Worm (Caenorhabditis elegans) whole organism, L4 larva: ENCODE measurements around the gene B0361.9.

ENCODE experiments used
- D1046.2 ChIP-seq: fragments of 200-800 bp; sonication (Bioruptor generic); IDR thresholded peaks from 2 replicates; pipeline ENCODE4 v1.3.6; 2022; ENCODE audit warnings: missing genetic modification characterization, missing compliant biosample characterization
- F10B5.3 ChIP-seq: sonication (generic microtip); optimal IDR thresholded peaks from 2 replicates; lab custom pipeline; 2016; ENCODE audit warnings: mild to moderate bottlenecking, missing genetic modification characterization, missing compliant biosample characterization
- T20F7.1 ChIP-seq: fragments of 200-800 bp; sonication (Bioruptor generic); optimal IDR thresholded peaks from 2 replicates; lab custom pipeline; 2018; ENCODE audit warnings: mild to moderate bottlenecking, missing genetic modification characterization, missing compliant biosample characterization
- T26A8.4 ChIP-seq: fragments of 200-800 bp; sonication (Bioruptor generic); IDR thresholded peaks from 2 replicates; pipeline ENCODE4 v1.3.6; 2022; ENCODE audit warnings: missing genetic modification characterization, missing compliant biosample characterization
- Y105C5A.15 ChIP-seq: fragments of 200-800 bp; sonication (Bioruptor generic); IDR thresholded peaks from 2 replicates; pipeline ENCODE4 v1.3.6; 2022; ENCODE audit warnings: missing genetic modification characterization, missing compliant biosample characterization
- Y75B8A.6 ChIP-seq: fragments of 200-800 bp; sonication (Bioruptor generic); IDR thresholded peaks from 2 replicates; pipeline ENCODE4 v1.3.6; 2022; ENCODE audit warnings: missing genetic modification reagents, missing genetic modification characterization, missing compliant biosample characterization
- arid-1 ChIP-seq: fragments of 200-800 bp; sonication (Bioruptor generic); conservative IDR thresholded peaks from 2 replicates; pipeline ENCODE4 v1.3.6; 2022; ENCODE audit warnings: missing genetic modification reagents, missing genetic modification characterization, missing compliant biosample characterization
- attf-4 ChIP-seq: sonication (generic microtip); optimal IDR thresholded peaks from 3 replicates; lab custom pipeline; 2017; ENCODE audit warnings: missing biosample characterization, missing genetic modification characterization
- ceh-20 ChIP-seq: fragments of 200-800 bp; sonication (Bioruptor generic); IDR thresholded peaks from 2 replicates; pipeline ENCODE4 v1.3.6; 2022; ENCODE audit warnings: missing genetic modification reagents, missing genetic modification characterization, missing compliant biosample characterization
- ceh-44 ChIP-seq: fragments of 200-800 bp; sonication (Bioruptor generic); IDR thresholded peaks from 2 replicates; pipeline ENCODE4 v1.3.6; 2022; ENCODE audit warnings: missing genetic modification reagents, missing genetic modification characterization, missing compliant biosample characterization
- cey-2 ChIP-seq: sonication (generic microtip); optimal IDR thresholded peaks from 3 replicates; lab custom pipeline; 2017; ENCODE audit warnings: missing genetic modification characterization, mild to moderate bottlenecking, missing compliant biosample characterization, antibody characterized with exemption, borderline replicate concordance; ENCODE audit not compliant: insufficient read depth
- daf-8 ChIP-seq: fragments of 200-800 bp; sonication (Bioruptor generic); IDR thresholded peaks from 2 replicates; pipeline ENCODE4 v1.3.6; 2022; ENCODE audit warnings: missing genetic modification characterization, missing compliant biosample characterization
- dpl-1 ChIP-seq: fragments of 150-350 bp; optimal IDR thresholded peaks from 2 replicates; lab custom pipeline; 2014; ENCODE audit warnings: missing biosample characterization, missing genetic modification reagents, missing genetic modification characterization
- duxl-1 ChIP-seq: sonication (generic microtip); optimal IDR thresholded peaks from 2 replicates; lab custom pipeline; 2016; ENCODE audit warnings: mild to moderate bottlenecking, missing genetic modification characterization, moderate library complexity, missing compliant biosample characterization; ENCODE audit not compliant: poor library complexity
- dve-1 ChIP-seq: sonication (generic microtip); optimal IDR thresholded peaks from 2 replicates; lab custom pipeline; 2017; ENCODE audit warnings: antibody characterized with exemption, mild to moderate bottlenecking, missing genetic modification characterization, missing compliant biosample characterization; ENCODE audit not compliant: insufficient read depth
- fkh-10 ChIP-seq: fragments of 150-350 bp; optimal IDR thresholded peaks from 2 replicates; lab custom pipeline; 2014; ENCODE audit warnings: missing biosample characterization, missing genetic modification reagents, missing genetic modification characterization
- hif-1 ChIP-seq, 2 experiments: sonication (generic microtip); optimal IDR thresholded peaks; 2 replicates each; lab custom pipeline; 2016 to 2017; ENCODE audit warnings: missing compliant biosample characterization in 2 of 2, missing genetic modification characterization in 2 of 2, missing genetic modification reagents in 2 of 2, missing genotype in 2 of 2, mild to moderate bottlenecking in 1 of 2
- hmg-1.1 ChIP-seq: fragments of 200-800 bp; sonication (Bioruptor generic); IDR thresholded peaks from 2 replicates; pipeline ENCODE4 v1.3.6; 2022; ENCODE audit warnings: missing genetic modification reagents, missing genetic modification characterization, missing compliant biosample characterization
- lin-1 ChIP-seq: fragments of 200-800 bp; sonication (Bioruptor generic); IDR thresholded peaks from 2 replicates; pipeline ENCODE4 v1.3.6; 2022; ENCODE audit warnings: missing genetic modification reagents, missing genetic modification characterization, missing compliant biosample characterization
- lin-29 ChIP-seq: fragments of 200-800 bp; sonication (Bioruptor generic); IDR thresholded peaks from 2 replicates; pipeline ENCODE4 v1.3.6; 2022; ENCODE audit warnings: missing genetic modification reagents, missing genetic modification characterization, missing compliant biosample characterization
- lin-39 ChIP-seq: fragments of 150-350 bp; optimal IDR thresholded peaks from 2 replicates; lab custom pipeline; 2014; ENCODE audit warnings: missing biosample characterization, missing genetic modification reagents, missing genetic modification characterization
- lsy-2 ChIP-seq, 2 experiments: fragments of 150-350 bp in 1 of 2; sonication (generic microtip) in 1 of 2; optimal IDR thresholded peaks; 2 replicates each; lab custom pipeline; 2014 to 2017; ENCODE audit warnings: missing biosample characterization in 2 of 2, missing genetic modification characterization in 2 of 2
- madf-9 ChIP-seq: fragments of 200-800 bp; sonication (Bioruptor generic); conservative IDR thresholded peaks from 2 replicates; pipeline ENCODE4 v1.3.6; 2022; ENCODE audit warnings: missing genetic modification reagents, missing genetic modification characterization, missing compliant biosample characterization
- mdl-1 ChIP-seq, 2 experiments: fragments of 150-350 bp in 1 of 2; sonication (generic microtip) in 1 of 2; optimal IDR thresholded peaks; 2 replicates each; lab custom pipeline; 2014 to 2017; ENCODE audit warnings: missing biosample characterization in 2 of 2, missing genetic modification characterization in 2 of 2
- mdt-29 ChIP-seq: fragments of 200-800 bp; sonication (Bioruptor generic); IDR thresholded peaks from 2 replicates; pipeline ENCODE4 v1.3.6; 2022; ENCODE audit warnings: missing genetic modification reagents, missing genetic modification characterization, missing compliant biosample characterization
- mep-1 ChIP-seq: fragments of 150-350 bp; sonication (generic microtip); optimal IDR thresholded peaks from 3 replicates; lab custom pipeline; 2014; ENCODE audit warnings: missing biosample characterization, missing genetic modification characterization
- mes-2 ChIP-seq: sonication (generic microtip); optimal IDR thresholded peaks from 2 replicates; lab custom pipeline; 2016; ENCODE audit warnings: missing genotype, mild to moderate bottlenecking, missing genetic modification characterization, missing compliant biosample characterization; ENCODE audit not compliant: poor library complexity, severe bottlenecking
- mxl-3 ChIP-seq: fragments of 200-800 bp; sonication (Bioruptor generic); optimal IDR thresholded peaks from 2 replicates; lab custom pipeline; 2018; ENCODE audit warnings: mild to moderate bottlenecking, missing genetic modification characterization, missing compliant biosample characterization
- nhr-111 ChIP-seq: fragments of 200-800 bp; sonication (Bioruptor generic); optimal IDR thresholded peaks from 2 replicates; lab custom pipeline; 2018; ENCODE audit warnings: mild to moderate bottlenecking, missing genetic modification characterization, missing compliant biosample characterization
- nhr-237 ChIP-seq: sonication (generic microtip); optimal IDR thresholded peaks from 2 replicates; lab custom pipeline; 2017; ENCODE audit warnings: missing biosample characterization, missing genetic modification characterization
- nhr-28 ChIP-seq: fragments of 150-350 bp; optimal IDR thresholded peaks from 2 replicates; lab custom pipeline; 2014; ENCODE audit warnings: missing biosample characterization, missing genetic modification characterization
- nhr-41 ChIP-seq: fragments of 200-800 bp; sonication (Bioruptor generic); IDR thresholded peaks from 2 replicates; pipeline ENCODE4 v1.3.6; 2022; ENCODE audit warnings: missing genetic modification reagents, missing genetic modification characterization, missing compliant biosample characterization
- nhr-42 ChIP-seq: fragments of 200-800 bp; sonication (Bioruptor generic); IDR thresholded peaks from 2 replicates; pipeline ENCODE4 v1.3.6; 2022; ENCODE audit warnings: missing genetic modification characterization, missing compliant biosample characterization
- nhr-76 ChIP-seq: fragments of 150-350 bp; optimal IDR thresholded peaks from 2 replicates; lab custom pipeline; 2014; ENCODE audit warnings: missing biosample characterization, missing genetic modification characterization
- pha-4 ChIP-seq, 2 experiments: fragments of 150-350 bp in 1 of 2; fragments of 200-800 bp in 1 of 2; sonication (Bioruptor generic) in 1 of 2; IDR thresholded peaks in 1 of 2; optimal IDR thresholded peaks in 1 of 2; 2 replicates each; pipeline versions ENCODE4 v1.3.6 to Lab custom; 2014 to 2022; ENCODE audit warnings: missing genetic modification characterization in 2 of 2, missing genetic modification reagents in 2 of 2, missing biosample characterization in 1 of 2, missing compliant biosample characterization in 1 of 2
- rbr-2 ChIP-seq: sonication (generic microtip); optimal IDR thresholded peaks from 2 replicates; lab custom pipeline; 2016; ENCODE audit warnings: missing genotype, missing genetic modification characterization, missing compliant biosample characterization
- sdz-12 ChIP-seq: fragments of 200-800 bp; sonication (Bioruptor generic); optimal IDR thresholded peaks from 2 replicates; lab custom pipeline; 2018; ENCODE audit warnings: mild to moderate bottlenecking, missing genetic modification characterization, missing compliant biosample characterization
- set-16 ChIP-seq: fragments of 200-800 bp; sonication (Bioruptor generic); IDR thresholded peaks from 2 replicates; pipeline ENCODE4 v1.3.6; 2022; ENCODE audit warnings: missing genetic modification reagents, missing genetic modification characterization, missing compliant biosample characterization
- snpc-1.2 ChIP-seq: fragments of 200-800 bp; sonication (Bioruptor generic); IDR thresholded peaks from 2 replicates; pipeline ENCODE4 v1.3.6; 2022; ENCODE audit warnings: missing genetic modification reagents, missing genetic modification characterization, missing compliant biosample characterization
- snpc-4 ChIP-seq: fragments of 150-350 bp; optimal IDR thresholded peaks from 2 replicates; lab custom pipeline; 2014; ENCODE audit warnings: missing biosample characterization, missing genetic modification characterization
- spr-1 ChIP-seq: sonication (generic microtip); optimal IDR thresholded peaks from 2 replicates; lab custom pipeline; 2016; ENCODE audit warnings: mild to moderate bottlenecking, missing genetic modification characterization, missing compliant biosample characterization
- tra-1 ChIP-seq: fragments of 200-800 bp; sonication (Bioruptor generic); IDR thresholded peaks from 2 replicates; pipeline ENCODE4 v1.3.6; 2022; ENCODE audit warnings: missing genetic modification reagents, missing genetic modification characterization, missing compliant biosample characterization
- unc-39 ChIP-seq: sonication (generic microtip); optimal IDR thresholded peaks from 2 replicates; lab custom pipeline; 2017; ENCODE audit warnings: missing biosample characterization, missing genetic modification characterization
- vab-7 ChIP-seq: fragments of 200-800 bp; sonication (Bioruptor generic); IDR thresholded peaks from 2 replicates; pipeline ENCODE4 v1.3.6; 2022; ENCODE audit warnings: missing genetic modification reagents, missing genetic modification characterization, missing compliant biosample characterization
- zag-1 ChIP-seq: fragments of 150-350 bp; optimal IDR thresholded peaks from 2 replicates; lab custom pipeline; 2014; ENCODE audit warnings: missing biosample characterization, missing genetic modification characterization
- zip-11 ChIP-seq: fragments of 200-800 bp; sonication (Bioruptor generic); IDR thresholded peaks from 2 replicates; pipeline ENCODE4 v1.3.6; 2022; ENCODE audit warnings: missing genetic modification characterization, missing compliant biosample characterization
- zip-2 ChIP-seq: fragments of 150-350 bp; optimal IDR thresholded peaks from 2 replicates; lab custom pipeline; 2014; ENCODE audit warnings: missing biosample characterization, missing genetic modification characterization
- ztf-11 ChIP-seq: fragments of 150-350 bp; optimal IDR thresholded peaks from 2 replicates; lab custom pipeline; 2014; ENCODE audit warnings: missing biosample characterization, missing genetic modification characterization

The B0361.9 gene

ce11 chrIII:7336214-7336613 lies 36.8 kb upstream of the B0361.9 start, which contains the start of gene gsp-2 (continued):
- peak; percentile 43 for TF ChIP-seq T20F7.1 (GFP tag; lab: Kevin White, UChicago)
- peak; percentile 40; the same call in 1 of the 2 replicates for TF ChIP-seq set-16 (GFP tag; lab: Robert Waterston, UW)
- peak; percentile 68 for TF ChIP-seq mdt-29
- no peak for TF ChIP-seq sdz-12 (GFP tag; lab: Kevin White, UChicago)

- TF ChIP-seq T26A8.4 (GFP tag; lab: Robert Waterston, UW): peak; percentile 73
- no peak for TF ChIP-seq fkh-10 (GFP tag; lab: Kevin White, UChicago)
- TF ChIP-seq lin-1 (GFP tag; lab: Robert Waterston, UW): 0 out of 2 replicates have a peak, but pooled peaks have one; percentile 36
- no peak for TF ChIP-seq snpc-1.2 (GFP tag; lab: Robert Waterston, UW)
- no peak for TF ChIP-seq nhr-111 (GFP tag; lab: Kevin White, UChicago)
- peak; percentile 66 for TF ChIP-seq dpl-1 (GFP tag; lab: Kevin White, UChicago)
- peak; percentile 89 for TF ChIP-seq cey-2 (tag; lab: Kevin White, UChicago)
- peak; percentile 45; the same call in 1 of the 2 replicates for TF ChIP-seq lin-29 (GFP tag; lab: Robert Waterston, UW)
- no peak for TF ChIP-seq unc-39 (tag; lab: Kevin White, UChicago)
- peak; percentile 90 for TF ChIP-seq dve-1 (tag; lab: Kevin White, UChicago)
- TF ChIP-seq madf-9: no peak
- TF ChIP-seq nhr-42 (GFP tag; lab: Robert Waterston, UW): no peak
- TF ChIP-seq hif-1 (tag; optimal IDR thresholded peaks at IDR 0.05; lab: Kevin White, UChicago): peak in 1 of 2 experiments; percentile 84
- TF ChIP-seq mep-1: peak; percentile 95
- no peak for TF ChIP-seq lin-39 (tag; lab: Kevin White, UChicago)
- TF ChIP-seq nhr-41 (GFP tag; lab: Robert Waterston, UW): no peak
- peak; percentile 77 for TF ChIP-seq mes-2
- TF ChIP-seq nhr-76 (tag; lab: Kevin White, UChicago): peak; percentile 9
- peak; percentile 47 for TF ChIP-seq spr-1 (tag; lab: Kevin White, UChicago)
- no peak for TF ChIP-seq zag-1 (tag; lab: Kevin White, UChicago)
- TF ChIP-seq arid-1 (GFP tag; lab: Robert Waterston, UW): peak; percentile 64; the same call in 1 of the 2 replicates
- no peak for TF ChIP-seq snpc-4 (tag; lab: Kevin White, UChicago)
- no peak for TF ChIP-seq daf-8 (GFP tag; lab: Robert Waterston, UW)
- TF ChIP-seq hmg-1.1 (GFP tag; lab: Robert Waterston, UW): peak; percentile 84
- no peak for TF ChIP-seq vab-7
- peak; percentile 82 for TF ChIP-seq ceh-20 (GFP tag; lab: Robert Waterston, UW)
- TF ChIP-seq zip-2 (tag; lab: Kevin White, UChicago): no peak
- TF ChIP-seq lsy-2 (tag; optimal IDR thresholded peaks at IDR 0.05; lab: Kevin White, UChicago): peak; percentile 77 to 89
- TF ChIP-seq mdl-1 (tag; optimal IDR thresholded peaks at IDR 0.05; lab: Kevin White, UChicago): peak; percentile 91 to 99
- peak; percentile 69 for TF ChIP-seq rbr-2 (tag; lab: Kevin White, UChicago)
- no peak for TF ChIP-seq ztf-11
- TF ChIP-seq nhr-28 (tag; lab: Kevin White, UChicago): peak; percentile 90
- 0 out of 2 replicates have a peak, but pooled peaks have one; percentile 66 for TF ChIP-seq pha-4 (GFP tag; IDR thresholded peaks at IDR 0.05; lab: Robert Waterston, UW)
- peak; percentile 71 for TF ChIP-seq pha-4 (tag; optimal IDR thresholded peaks at IDR 0.05; lab: Kevin White, UChicago)
- no peak for TF ChIP-seq zip-11 (GFP tag; lab: Robert Waterston, UW)
- TF ChIP-seq attf-4: no peak
- peak; percentile 76 for TF ChIP-seq tra-1 (GFP tag; lab: Robert Waterston, UW)
- TF ChIP-seq mxl-3 (GFP tag; lab: Kevin White, UChicago): peak; percentile 94
- TF ChIP-seq nhr-237 (tag; lab: Kevin White, UChicago): no peak
- TF ChIP-seq duxl-1: no peak
- TF ChIP-seq ceh-44 (GFP tag; lab: Robert Waterston, UW): no peak
- TF ChIP-seq Y75B8A.6 (GFP tag; lab: Robert Waterston, UW): no peak
- TF ChIP-seq D1046.2 (GFP tag; lab: Robert Waterston, UW): no peak
- TF ChIP-seq Y105C5A.15 (GFP tag; lab: Robert Waterston, UW): 0 out of 2 replicates have a peak, but pooled peaks have one; percentile 30
- no peak for TF ChIP-seq F10B5.3 (tag; lab: Kevin White, UChicago)
Measured at ce11 chrIII:7335220-7335619, 35.8 kb upstream of the B0361.9 start, which contains the start of gene F56C9.10. Gene F56C9.10 (minus strand): TSS chrIII:7335316.
